Fruit fly (Drosophila melanogaster): ENCODE results near the gene Glut3.
A peak's percentile ranks its signal among the peaks of the same experiment; 100 is the strongest.

Glut3 gene

dm6 chr3R:16810885-16811284 lies 22.8 kb downstream of the Glut3 start:
- TF ChIP-seq Hnf4 (GFP tag; optimal IDR thresholded peaks at IDR 0.05) (no peak), dsf (GFP tag; optimal IDR thresholded peaks at IDR 0.05; ENCODE audit: borderline replicate concordance) (no peak), Vsx2 (GFP tag; optimal IDR thresholded peaks at IDR 0.05; ENCODE audit: partially characterized antibody) (no peak), h (GFP tag; optimal IDR thresholded peaks at IDR 0.05) (no peak), rgr (GFP tag; optimal IDR thresholded peaks at IDR 0.05) (no peak), dl (GFP tag; optimal IDR thresholded peaks at IDR 0.05; ENCODE audit: insufficient read depth in 1 of 2, partially characterized antibody in 2 of 2) (no peak), psq (GFP tag; optimal IDR thresholded peaks at IDR 0.05) (no peak), CG9705 (GFP tag; optimal IDR thresholded peaks at IDR 0.05) (no peak), Hr78 (GFP tag; optimal IDR thresholded peaks at IDR 0.05) (no peak), usp (GFP tag; optimal IDR thresholded peaks at IDR 0.05) (no peak), Hr83 (GFP tag; optimal IDR thresholded peaks at IDR 0.05; ENCODE audit: poor library complexity, severe bottlenecking) (no peak)

DNA sequence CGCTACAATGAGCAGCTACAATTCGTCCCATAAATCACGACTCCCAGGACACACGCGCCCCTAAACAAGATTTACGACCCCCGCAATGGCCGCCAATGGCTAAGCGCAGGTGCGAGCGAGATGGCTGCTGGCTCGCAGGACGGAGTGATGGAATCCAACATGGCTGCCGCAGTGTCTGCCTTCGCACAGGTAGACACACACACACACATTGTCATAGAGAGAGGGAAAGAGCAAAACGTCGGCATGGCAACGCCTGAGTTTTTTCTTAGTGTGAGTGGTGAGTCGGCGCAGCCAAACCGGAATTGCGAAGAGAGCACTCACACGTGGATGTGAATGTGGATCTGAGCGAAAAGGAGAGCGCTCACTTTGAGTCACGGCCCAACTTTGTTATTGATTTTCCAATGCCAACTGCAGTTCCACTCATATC lies 23.7 kb downstream of the Glut3 start:
- TF ChIP-seq ey (GFP tag; optimal IDR thresholded peaks at IDR 0.05) (no peak), dsf (GFP tag; optimal IDR thresholded peaks at IDR 0.05; ENCODE audit: borderline replicate concordance) (no peak), N (GFP tag; optimal IDR thresholded peaks at IDR 0.05) (no peak), foxo (GFP tag; optimal IDR thresholded peaks at IDR 0.05) (no peak), Vsx2 (GFP tag; optimal IDR thresholded peaks at IDR 0.05; ENCODE audit: partially characterized antibody) (peak; percentile 41), Dfd (GFP tag; optimal IDR thresholded peaks at IDR 0.05) (no peak), Dif (GFP tag; optimal IDR thresholded peaks at IDR 0.05; ENCODE audit: partially characterized antibody) (peak; percentile 49), CrebA (GFP tag; optimal IDR thresholded peaks at IDR 0.05; ENCODE audit: borderline replicate concordance) (no peak), jim (GFP tag; optimal IDR thresholded peaks at IDR 0.05) (no peak), dl (GFP tag; optimal IDR thresholded peaks at IDR 0.05; ENCODE audit: insufficient read depth in 1 of 2, partially characterized antibody in 2 of 2) (peak in 1 of 2 experiments; percentile 45), Hr83 (GFP tag; optimal IDR thresholded peaks at IDR 0.05; ENCODE audit: poor library complexity, severe bottlenecking) (no peak), brk (GFP tag; optimal IDR thresholded peaks at IDR 0.05) (no peak)

- no peak for TF ChIP-seq Dfd (GFP tag; optimal IDR thresholded peaks at IDR 0.05)
- TF ChIP-seq sage (GFP tag; optimal IDR thresholded peaks at IDR 0.05) = no peak
Observed at dm6 chr3R:16813116-16813752, 25.1 kb downstream of the Glut3 start.

DNA sequence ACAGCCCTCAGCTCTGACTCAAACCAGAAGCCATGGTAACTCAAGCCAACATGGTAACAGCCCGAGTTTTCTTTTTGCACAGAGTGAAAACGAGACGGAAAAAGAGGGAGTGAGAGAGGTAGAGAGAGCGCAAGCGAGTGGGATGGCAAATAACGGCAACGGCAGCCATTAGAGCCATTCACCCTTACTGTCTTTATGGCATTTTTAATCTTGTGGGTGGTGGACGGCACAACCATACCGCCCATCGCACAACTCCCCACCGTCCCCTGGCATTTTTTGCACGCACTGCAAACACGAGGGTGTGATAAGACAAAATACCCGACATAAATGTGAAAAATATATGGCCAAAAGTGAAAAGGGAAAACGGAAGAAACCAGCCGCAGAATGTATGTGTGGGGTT lies 27.6 kb downstream of the Glut3 start:
- TF ChIP-seq lola (GFP tag; optimal IDR thresholded peaks at IDR 0.05) = no peak
- no peak for TF ChIP-seq Sp1 (GFP tag; optimal IDR thresholded peaks at IDR 0.05)
- TF ChIP-seq OdsH (GFP tag; optimal IDR thresholded peaks at IDR 0.05) = no peak

- TF ChIP-seq ey (GFP tag; optimal IDR thresholded peaks at IDR 0.05) = no peak
- no peak for TF ChIP-seq Hr83 (GFP tag; optimal IDR thresholded peaks at IDR 0.05; ENCODE audit: poor library complexity, severe bottlenecking)
- TF ChIP-seq foxo (GFP tag; optimal IDR thresholded peaks at IDR 0.05) = no peak
- no peak for TF ChIP-seq Abd-B (GFP tag; optimal IDR thresholded peaks at IDR 0.05)
- TF ChIP-seq usp (GFP tag; optimal IDR thresholded peaks at IDR 0.05) = no peak
- TF ChIP-seq Vsx2 (GFP tag; optimal IDR thresholded peaks at IDR 0.05; ENCODE audit: partially characterized antibody) = no peak
Observed at dm6 chr3R:16817465-16817864, 29.4 kb downstream of the Glut3 start.

dm6 chr3R:16819451-16820129 lies 31.5 kb downstream of the Glut3 start:
- no peak for TF ChIP-seq CG9705 (GFP tag; optimal IDR thresholded peaks at IDR 0.05)
- TF ChIP-seq CG32264 (GFP tag; optimal IDR thresholded peaks at IDR 0.05) = no peak
- no peak for TF ChIP-seq ey (GFP tag; optimal IDR thresholded peaks at IDR 0.05)
- no peak for TF ChIP-seq Vsx2 (GFP tag; optimal IDR thresholded peaks at IDR 0.05; ENCODE audit: partially characterized antibody)
- TF ChIP-seq Myc (optimal IDR thresholded peaks at IDR 0.05) = no peak
- TF ChIP-seq sage (GFP tag; optimal IDR thresholded peaks at IDR 0.05) = no peak
- no peak for TF ChIP-seq Sp1 (GFP tag; optimal IDR thresholded peaks at IDR 0.05)
- no peak for TF ChIP-seq GATAd (GFP tag; optimal IDR thresholded peaks at IDR 0.05)
- TF ChIP-seq Rel (GFP tag; optimal IDR thresholded peaks at IDR 0.05) = no peak
- TF ChIP-seq Rel (tag; optimal IDR thresholded peaks at IDR 0.05) = peak; percentile 67
- TF ChIP-seq psq (GFP tag; optimal IDR thresholded peaks at IDR 0.05) = peak; percentile 30
- TF ChIP-seq h (GFP tag; optimal IDR thresholded peaks at IDR 0.05) = no peak
- no peak for TF ChIP-seq woc (GFP tag; optimal IDR thresholded peaks at IDR 0.05)
- no peak for TF ChIP-seq dl (GFP tag; optimal IDR thresholded peaks at IDR 0.05; ENCODE audit: insufficient read depth in 1 of 2, partially characterized antibody in 2 of 2)
- no peak for TF ChIP-seq Hnf4 (GFP tag; optimal IDR thresholded peaks at IDR 0.05)
- TF ChIP-seq Hr83 (GFP tag; optimal IDR thresholded peaks at IDR 0.05; ENCODE audit: poor library complexity, severe bottlenecking) = no peak
